Fruit fly (Drosophila melanogaster) whole organism, embryonic: ENCODE measurements around the gene uncNacbeta.
A peak's percentile ranks its signal among the peaks of the same experiment; 100 is the strongest.

Experiments
- Abd-B ChIP-seq: fragments of 200-800 bp; sonication (Bioruptor generic); optimal IDR thresholded peaks from 2 replicates; lab custom pipeline; 2018; ENCODE audit warnings: missing biosample characterization, mild to moderate bottlenecking, missing genetic modification characterization, moderate library complexity
- Antp ChIP-seq: fragments of 200-800 bp; sonication (Bioruptor generic); optimal IDR thresholded peaks from 3 replicates; lab custom pipeline; 2016; ENCODE audit warnings: missing biosample characterization, missing genetic modification characterization
- Bgb ChIP-seq: fragments of 200-800 bp; sonication (Bioruptor generic); IDR thresholded peaks from 2 replicates; pipeline ENCODE4 v1.3.6; 2022; ENCODE audit warnings: missing biosample characterization, missing genetic modification characterization; ENCODE audit not compliant: partially characterized antibody
- CG10274 ChIP-seq: fragments of 200-800 bp; sonication (Bioruptor generic); optimal IDR thresholded peaks from 3 replicates; lab custom pipeline; 2017; ENCODE audit warnings: missing biosample characterization, mild to moderate bottlenecking, missing genetic modification characterization
- CG10462 ChIP-seq: fragments of 200-800 bp; sonication (Bioruptor generic); optimal IDR thresholded peaks from 2 replicates; lab custom pipeline; 2016; ENCODE audit warnings: missing biosample characterization, missing genetic modification characterization
- CG10565 ChIP-seq: fragments of 200-800 bp; sonication (Bioruptor generic); optimal IDR thresholded peaks from 3 replicates; lab custom pipeline; 2016; ENCODE audit warnings: missing biosample characterization, mild to moderate bottlenecking, missing genetic modification characterization
- CG11560 ChIP-seq: fragments of 200-800 bp; sonication (Bioruptor generic); IDR thresholded peaks from 3 replicates; pipeline ENCODE4 v1.3.6; 2022; ENCODE audit warnings: missing biosample characterization, missing genetic modification characterization
- CG12942 ChIP-seq: fragments of 200-800 bp; sonication (Bioruptor generic); optimal IDR thresholded peaks from 3 replicates; lab custom pipeline; 2016; ENCODE audit warnings: missing biosample characterization, missing genetic modification characterization
- CG14014 ChIP-seq: fragments of 200-800 bp; sonication (Bioruptor generic); IDR thresholded peaks from 2 replicates; pipeline ENCODE4 v1.3.6; 2022; ENCODE audit warnings: missing biosample characterization, missing genetic modification characterization
- CG14050 ChIP-seq: fragments of 200-800 bp; sonication (Bioruptor generic); IDR thresholded peaks from 3 replicates; pipeline ENCODE4 v1.3.6; 2022; ENCODE audit warnings: missing biosample characterization, missing genetic modification characterization
- CG14860 ChIP-seq: fragments of 200-800 bp; sonication (Bioruptor generic); IDR thresholded peaks from 3 replicates; pipeline ENCODE4 v1.3.6; 2022; ENCODE audit warnings: missing biosample characterization, missing genetic modification characterization; ENCODE audit not compliant: partially characterized antibody
- CG1603 ChIP-seq: fragments of 200-800 bp; sonication (Bioruptor generic); optimal IDR thresholded peaks from 2 replicates; lab custom pipeline; 2019; ENCODE audit warnings: missing biosample characterization, mild to moderate bottlenecking, missing genetic modification characterization, moderate library complexity
- CG1647 ChIP-seq: fragments of 200-800 bp; sonication (Bioruptor generic); optimal IDR thresholded peaks from 3 replicates; lab custom pipeline; 2016; ENCODE audit warnings: missing biosample characterization, missing genetic modification characterization
- CG17385 ChIP-seq: fragments of 200-800 bp; sonication (Bioruptor generic); optimal IDR thresholded peaks from 3 replicates; lab custom pipeline; 2018; ENCODE audit warnings: missing biosample characterization, mild to moderate bottlenecking, missing genetic modification characterization
- CG2129 ChIP-seq: fragments of 200-800 bp; sonication (Bioruptor generic); IDR thresholded peaks from 2 replicates; pipeline ENCODE4 v1.3.6; 2022; ENCODE audit warnings: missing biosample characterization, missing genetic modification characterization; ENCODE audit not compliant: partially characterized antibody
- CG31365 ChIP-seq: fragments of 200-800 bp; sonication (Bioruptor generic); optimal IDR thresholded peaks from 2 replicates; lab custom pipeline; 2018; ENCODE audit warnings: missing biosample characterization, mild to moderate bottlenecking, missing genetic modification characterization
- CG31441 ChIP-seq: fragments of 200-800 bp; sonication (Bioruptor generic); IDR thresholded peaks from 2 replicates; pipeline ENCODE4 v1.3.6; 2022; ENCODE audit warnings: missing biosample characterization, missing genetic modification characterization
- CG33213 ChIP-seq: fragments of 200-800 bp; sonication (Bioruptor generic); optimal IDR thresholded peaks from 3 replicates; lab custom pipeline; 2016; ENCODE audit warnings: missing biosample characterization, missing genetic modification characterization
- CG3407 ChIP-seq: fragments of 200-800 bp; sonication (Bioruptor generic); optimal IDR thresholded peaks from 2 replicates; lab custom pipeline; 2018; ENCODE audit warnings: missing biosample characterization, mild to moderate bottlenecking, missing genetic modification characterization
- CG7556 ChIP-seq: fragments of 200-800 bp; sonication (Bioruptor generic); optimal IDR thresholded peaks from 2 replicates; lab custom pipeline; 2017; ENCODE audit warnings: missing biosample characterization, mild to moderate bottlenecking, missing genetic modification characterization
- CG8359 ChIP-seq: fragments of 200-800 bp; sonication (Bioruptor generic); optimal IDR thresholded peaks from 2 replicates; lab custom pipeline; 2017; ENCODE audit warnings: missing biosample characterization, mild to moderate bottlenecking, missing genetic modification characterization, borderline replicate concordance
- CG8924 ChIP-seq: fragments of 200-800 bp; optimal IDR thresholded peaks from 3 replicates; lab custom pipeline; 2019; ENCODE audit warnings: missing biosample characterization, mild to moderate bottlenecking, missing genetic modification characterization, moderate library complexity
- Chrac-16 ChIP-seq: fragments of 200-800 bp; sonication (Bioruptor generic); optimal IDR thresholded peaks from 3 replicates; lab custom pipeline; 2016; ENCODE audit warnings: missing biosample characterization, missing genetic modification characterization
- Dad ChIP-seq: fragments of 200-800 bp; sonication (Bioruptor generic); optimal IDR thresholded peaks from 3 replicates; lab custom pipeline; 2016; ENCODE audit warnings: missing biosample characterization, missing genetic modification characterization
- Deaf1 ChIP-seq: fragments of 200-800 bp; optimal IDR thresholded peaks from 3 replicates; lab custom pipeline; 2019; ENCODE audit warnings: missing biosample characterization, mild to moderate bottlenecking, missing genetic modification characterization, moderate library complexity
- Dip2 ChIP-seq: fragments of 200-800 bp; sonication (Bioruptor generic); IDR thresholded peaks from 2 replicates; pipeline ENCODE4 v1.3.6; 2022; ENCODE audit warnings: missing biosample characterization, missing genetic modification characterization
- Fer1 ChIP-seq: fragments of 200-800 bp; sonication (Bioruptor generic); optimal IDR thresholded peaks from 2 replicates; lab custom pipeline; 2017; ENCODE audit warnings: missing biosample characterization, mild to moderate bottlenecking, missing genetic modification characterization
- HLH3B ChIP-seq: fragments of 200-800 bp; sonication (Bioruptor generic); IDR thresholded peaks from 2 replicates; pipeline ENCODE4 v1.3.6; 2022; ENCODE audit warnings: missing biosample characterization, missing genetic modification characterization
- Hmx ChIP-seq: fragments of 200-800 bp; sonication (Bioruptor generic); optimal IDR thresholded peaks from 2 replicates; lab custom pipeline; 2016; ENCODE audit warnings: missing biosample characterization, missing genetic modification characterization
- Hr39 ChIP-seq: fragments of >200 bp; optimal IDR thresholded peaks from 2 replicates; lab custom pipeline; 2017
- Meics ChIP-seq: fragments of 200-800 bp; sonication (Bioruptor generic); optimal IDR thresholded peaks from 2 replicates; lab custom pipeline; 2017; ENCODE audit warnings: missing biosample characterization, mild to moderate bottlenecking, missing genetic modification characterization
- Ssrp ChIP-seq: fragments of 200-800 bp; sonication (Bioruptor generic); optimal IDR thresholded peaks from 2 replicates; lab custom pipeline; 2018; ENCODE audit warnings: missing biosample characterization, mild to moderate bottlenecking, missing genetic modification characterization, moderate library complexity
- YL-1 ChIP-seq: fragments of 200-800 bp; sonication (Bioruptor generic); optimal IDR thresholded peaks from 3 replicates; lab custom pipeline; 2017; ENCODE audit warnings: missing biosample characterization, mild to moderate bottlenecking, missing genetic modification characterization
- ara ChIP-seq: fragments of 200-800 bp; sonication (Bioruptor generic); IDR thresholded peaks from 2 replicates; pipeline ENCODE4 v1.3.6; 2022; ENCODE audit warnings: missing biosample characterization, missing genetic modification characterization
- cas ChIP-seq: fragments of 200-800 bp; sonication (Bioruptor generic); IDR thresholded peaks from 2 replicates; pipeline ENCODE4 v1.3.6; 2022; ENCODE audit warnings: missing biosample characterization, missing genetic modification characterization
- chm ChIP-seq: fragments of 200-800 bp; sonication (Bioruptor generic); IDR thresholded peaks from 2 replicates; pipeline ENCODE4 v1.3.6; 2022; ENCODE audit warnings: missing biosample characterization, missing genetic modification characterization
- dati ChIP-seq: fragments of 200-800 bp; sonication (Bioruptor generic); IDR thresholded peaks from 2 replicates; pipeline ENCODE4 v1.3.6; 2022; ENCODE audit warnings: missing biosample characterization, missing genetic modification characterization
- dm ChIP-seq: fragments of 200-800 bp; sonication (Bioruptor generic); optimal IDR thresholded peaks from 3 replicates; lab custom pipeline; 2016; ENCODE audit warnings: missing biosample characterization, missing genetic modification characterization
- emc ChIP-seq: fragments of 200-800 bp; sonication (Bioruptor generic); optimal IDR thresholded peaks from 2 replicates; lab custom pipeline; 2016; ENCODE audit warnings: missing biosample characterization, missing genetic modification characterization
- esg ChIP-seq: fragments of 200-800 bp; sonication (Bioruptor generic); conservative IDR thresholded peaks from 2 replicates; pipeline ENCODE4 v1.3.6; 2022; ENCODE audit warnings: missing biosample characterization, missing genetic modification characterization
- eyg ChIP-seq: fragments of 200-800 bp; sonication (Bioruptor generic); optimal IDR thresholded peaks from 3 replicates; lab custom pipeline; 2016; ENCODE audit warnings: missing biosample characterization, missing genetic modification characterization
- h ChIP-seq: fragments of >200 bp; optimal IDR thresholded peaks from 2 replicates; lab custom pipeline; 2017
- mld ChIP-seq: fragments of 200-800 bp; sonication (Bioruptor generic); IDR thresholded peaks from 3 replicates; pipeline ENCODE4 v1.3.6; 2022; ENCODE audit warnings: missing biosample characterization, missing genetic modification characterization; ENCODE audit not compliant: partially characterized antibody
- peb ChIP-seq: fragments of 200-800 bp; sonication (Bioruptor generic); IDR thresholded peaks from 2 replicates; pipeline ENCODE4 v1.3.6; 2022; ENCODE audit warnings: missing biosample characterization, missing genetic modification characterization
- pnt ChIP-seq: fragments of 200-800 bp; sonication (Bioruptor generic); optimal IDR thresholded peaks from 3 replicates; lab custom pipeline; 2016; ENCODE audit warnings: missing biosample characterization, missing genetic modification characterization
- sens-2 ChIP-seq: fragments of 200-800 bp; sonication (Bioruptor generic); IDR thresholded peaks from 2 replicates; pipeline ENCODE4 v1.3.6; 2022; ENCODE audit warnings: missing biosample characterization, missing genetic modification characterization
- sisA ChIP-seq: fragments of 200-800 bp; sonication (Bioruptor generic); IDR thresholded peaks from 2 replicates; pipeline ENCODE4 v1.3.6; 2022; ENCODE audit warnings: missing biosample characterization, missing genetic modification characterization
- sna ChIP-seq: fragments of 200-800 bp; sonication (Bioruptor generic); IDR thresholded peaks from 2 replicates; pipeline ENCODE4 v1.3.6; 2022; ENCODE audit warnings: missing biosample characterization, missing genetic modification characterization; ENCODE audit not compliant: partially characterized antibody
- so ChIP-seq: fragments of 200-800 bp; sonication (Bioruptor generic); IDR thresholded peaks from 3 replicates; pipeline ENCODE4 v1.3.6; 2022; ENCODE audit warnings: missing biosample characterization, missing genetic modification characterization
- stwl ChIP-seq: fragments of 200-800 bp; sonication (Bioruptor generic); optimal IDR thresholded peaks from 3 replicates; lab custom pipeline; 2018; ENCODE audit warnings: missing biosample characterization, mild to moderate bottlenecking, missing genetic modification characterization, moderate library complexity
- unpg ChIP-seq: fragments of 200-800 bp; sonication (Bioruptor generic); optimal IDR thresholded peaks from 3 replicates; lab custom pipeline; 2018; ENCODE audit warnings: missing biosample characterization, mild to moderate bottlenecking, missing genetic modification characterization, moderate library complexity

uncNacbeta gene

dm6 chr2L:521940-522632 is 41.5 kb downstream of the uncNacbeta start (continued):
- peak; percentile 78 for TF ChIP-seq unpg (GFP tag; lab: Kevin White, UChicago)
- TF ChIP-seq chm (GFP tag; lab: Robert Waterston, UW) = peak; percentile 82
- TF ChIP-seq Antp (GFP tag; lab: Kevin White, UChicago) = peak; percentile 27
- TF ChIP-seq HLH3B (GFP tag; lab: Robert Waterston, UW) = peak; percentile 79
- peak; percentile 64; the same call in 1 of the 2 replicates for TF ChIP-seq dati
- TF ChIP-seq CG31365 = peak; percentile 56
- TF ChIP-seq CG14860 (GFP tag; lab: Robert Waterston, UW) = no peak
- TF ChIP-seq emc (GFP tag; lab: Kevin White, UChicago) = no peak
- no peak for TF ChIP-seq Dip2
- no peak for TF ChIP-seq CG11560 (tag; lab: Robert Waterston, UW)
- TF ChIP-seq Bgb (GFP tag; lab: Robert Waterston, UW) = no peak
- peak; percentile 71 for TF ChIP-seq CG10274
- peak; percentile 65 for TF ChIP-seq peb
- peak; percentile 84 for TF ChIP-seq so (GFP tag; lab: Robert Waterston, UW)
- peak; percentile 60 for TF ChIP-seq CG12942 (GFP tag; lab: Kevin White, UChicago)
- TF ChIP-seq Deaf1 (tag; lab: Kevin White, UChicago) = no peak
- TF ChIP-seq eyg (GFP tag; lab: Kevin White, UChicago) = no peak
- peak; percentile 66 for TF ChIP-seq CG3407 (GFP tag; lab: Kevin White, UChicago)
- TF ChIP-seq CG1647 (GFP tag; lab: Kevin White, UChicago) = peak; percentile 61
- peak; percentile 61 for TF ChIP-seq Abd-B (GFP tag; lab: Kevin White, UChicago)
- 0 out of 2 replicates have a peak, but pooled peaks have one; percentile 25 for TF ChIP-seq sens-2
- no peak for TF ChIP-seq CG33213 (GFP tag; lab: Kevin White, UChicago)
- peak; percentile 75 for TF ChIP-seq CG8924 (tag; lab: Kevin White, UChicago)
- no peak for TF ChIP-seq cas
- TF ChIP-seq CG2129 (GFP tag; lab: Robert Waterston, UW) = no peak
- peak; percentile 79 for TF ChIP-seq Chrac-16 (GFP tag; lab: Kevin White, UChicago)
- peak; percentile 70 for TF ChIP-seq Meics (GFP tag; lab: Kevin White, UChicago)
- TF ChIP-seq pnt (GFP tag; lab: Kevin White, UChicago) = peak; percentile 48
- TF ChIP-seq YL-1 (GFP tag; lab: Kevin White, UChicago) = peak; percentile 20
- peak; percentile 65 for TF ChIP-seq CG8359
- no peak for TF ChIP-seq CG10565 (GFP tag; lab: Kevin White, UChicago)
- TF ChIP-seq sisA (GFP tag; lab: Robert Waterston, UW) = peak; percentile 83
- peak; percentile 77 for TF ChIP-seq Fer1 (GFP tag; lab: Kevin White, UChicago)
- peak; percentile 70 for TF ChIP-seq CG17385 (GFP tag; lab: Kevin White, UChicago)
- TF ChIP-seq CG10462 (GFP tag; lab: Kevin White, UChicago) = peak; percentile 73
- peak; percentile 79 for TF ChIP-seq CG31441 (GFP tag; lab: Robert Waterston, UW)
- no peak for TF ChIP-seq Hr39 (lab: Kevin White, UChicago)
- peak; percentile 85 for TF ChIP-seq esg
- no peak for TF ChIP-seq sna
- TF ChIP-seq dm (GFP tag; lab: Kevin White, UChicago) = no peak
- TF ChIP-seq CG7556 (GFP tag; lab: Kevin White, UChicago) = peak; percentile 61
- peak; percentile 68 for TF ChIP-seq CG14014 (GFP tag; lab: Robert Waterston, UW)
- peak; percentile 45 for TF ChIP-seq stwl (tag; lab: Kevin White, UChicago)
- no peak for TF ChIP-seq mld
- no peak for TF ChIP-seq Dad
- TF ChIP-seq Hmx (GFP tag; lab: Kevin White, UChicago) = peak; percentile 15
- no peak for TF ChIP-seq h (lab: Kevin White, UChicago)
- TF ChIP-seq CG14050 (GFP tag; lab: Robert Waterston, UW) = peak; percentile 81
- peak; percentile 95 for TF ChIP-seq CG1603 (tag; lab: Kevin White, UChicago)
- peak; percentile 91 for TF ChIP-seq ara
- peak; percentile 69 for TF ChIP-seq Ssrp (tag; lab: Kevin White, UChicago)
